Fruit fly (Drosophila melanogaster) whole organism, embryonic: ENCODE data around the gene CG7402.
A peak's percentile ranks its signal among the peaks of the same experiment; 100 is the strongest.

ENCODE experiments used
- ATbp ChIP-seq: fragments of 200-800 bp; sonication (Bioruptor generic); optimal IDR thresholded peaks from 2 replicates; lab custom pipeline; 2017; ENCODE audit warnings: missing biosample characterization, mild to moderate bottlenecking, missing genetic modification characterization, missing genetic modification reagents
- Aef1 ChIP-seq: fragments of 200-800 bp; sonication (Bioruptor generic); IDR thresholded peaks from 3 replicates; pipeline ENCODE4 v1.3.6; 2022; ENCODE audit warnings: missing biosample characterization, missing genetic modification characterization
- CG11695 ChIP-seq: fragments of 200-800 bp; sonication (Bioruptor generic); IDR thresholded peaks from 3 replicates; pipeline ENCODE4 v1.3.6; 2022; ENCODE audit warnings: missing biosample characterization, missing genetic modification characterization
- CG11723 ChIP-seq: fragments of 200-800 bp; sonication (Bioruptor generic); optimal IDR thresholded peaks from 2 replicates; lab custom pipeline; 2017; ENCODE audit warnings: missing biosample characterization, mild to moderate bottlenecking, missing genetic modification characterization
- CG12071 ChIP-seq: fragments of 200-800 bp; sonication (Bioruptor generic); optimal IDR thresholded peaks from 3 replicates; lab custom pipeline; 2018; ENCODE audit warnings: missing biosample characterization, mild to moderate bottlenecking, missing genetic modification characterization
- CG12769 ChIP-seq: fragments of 200-800 bp; sonication (Bioruptor generic); optimal IDR thresholded peaks from 2 replicates; lab custom pipeline; 2019; ENCODE audit warnings: missing biosample characterization, mild to moderate bottlenecking, missing genetic modification characterization, moderate library complexity
- CG13424 ChIP-seq: fragments of 200-800 bp; sonication (Bioruptor generic); optimal IDR thresholded peaks from 2 replicates; lab custom pipeline; 2019; ENCODE audit warnings: missing biosample characterization, mild to moderate bottlenecking, missing genetic modification characterization, moderate library complexity
- CG15269 ChIP-seq: fragments of 200-800 bp; sonication (Bioruptor generic); optimal IDR thresholded peaks from 2 replicates; lab custom pipeline; 2018; ENCODE audit warnings: missing biosample characterization, mild to moderate bottlenecking, missing genetic modification characterization, moderate library complexity
- CG16779 ChIP-seq: fragments of 200-800 bp; sonication (Bioruptor generic); IDR thresholded peaks from 2 replicates; pipeline ENCODE4 v1.3.6; 2022; ENCODE audit warnings: missing biosample characterization, missing genetic modification characterization
- CG2199 ChIP-seq: fragments of 200-800 bp; sonication (Bioruptor generic); IDR thresholded peaks from 3 replicates; pipeline ENCODE4 v1.3.6; 2022; ENCODE audit warnings: missing biosample characterization, missing genetic modification characterization
- CG2678 ChIP-seq: fragments of 200-800 bp; sonication (Bioruptor generic); optimal IDR thresholded peaks from 3 replicates; lab custom pipeline; 2019; ENCODE audit warnings: missing biosample characterization, mild to moderate bottlenecking, missing genetic modification characterization, moderate library complexity
- CG3163 ChIP-seq: fragments of 200-800 bp; sonication (Bioruptor generic); optimal IDR thresholded peaks from 3 replicates; lab custom pipeline; 2016; ENCODE audit warnings: missing biosample characterization, missing genetic modification characterization
- CG3726 ChIP-seq: fragments of 200-800 bp; sonication (Bioruptor generic); IDR thresholded peaks from 3 replicates; pipeline ENCODE4, ENCODE4 v1.3.6; 2022; ENCODE audit warnings: missing biosample characterization, missing genetic modification characterization
- CG4404 ChIP-seq: fragments of 200-800 bp; sonication (Bioruptor generic); IDR thresholded peaks from 2 replicates; pipeline ENCODE4 v1.3.6; 2022; ENCODE audit warnings: missing biosample characterization, missing genetic modification characterization
- CG6654 ChIP-seq: fragments of 200-800 bp; sonication (Bioruptor generic); optimal IDR thresholded peaks from 2 replicates; lab custom pipeline; 2017; ENCODE audit warnings: missing biosample characterization, mild to moderate bottlenecking, missing genetic modification characterization
- CG7839 ChIP-seq: fragments of 200-800 bp; sonication (Bioruptor generic); optimal IDR thresholded peaks from 3 replicates; lab custom pipeline; 2018; ENCODE audit warnings: missing biosample characterization, mild to moderate bottlenecking, missing genetic modification characterization, moderate library complexity
- CG8944 ChIP-seq: fragments of 200-800 bp; sonication (Bioruptor generic); optimal IDR thresholded peaks from 3 replicates; lab custom pipeline; 2016; ENCODE audit warnings: missing biosample characterization, missing genetic modification characterization
- CrebB ChIP-seq: fragments of 200-800 bp; sonication (Bioruptor generic); optimal IDR thresholded peaks from 3 replicates; lab custom pipeline; 2018; ENCODE audit warnings: missing biosample characterization, mild to moderate bottlenecking, missing genetic modification characterization
- D19A ChIP-seq: fragments of 200-800 bp; optimal IDR thresholded peaks from 3 replicates; lab custom pipeline; 2019; ENCODE audit warnings: missing biosample characterization, mild to moderate bottlenecking, missing genetic modification characterization, moderate library complexity
- D19B ChIP-seq: fragments of 200-800 bp; sonication (Bioruptor generic); optimal IDR thresholded peaks from 2 replicates; lab custom pipeline; 2017; ENCODE audit warnings: missing biosample characterization, mild to moderate bottlenecking, missing genetic modification characterization
- Deaf1 ChIP-seq: fragments of 200-800 bp; optimal IDR thresholded peaks from 3 replicates; lab custom pipeline; 2019; ENCODE audit warnings: missing biosample characterization, mild to moderate bottlenecking, missing genetic modification characterization, moderate library complexity
- Gug ChIP-seq: fragments of 200-800 bp; sonication (Bioruptor generic); IDR thresholded peaks from 4 replicates; pipeline ENCODE4 v1.3.6; 2022; ENCODE audit warnings: missing biosample characterization, missing genetic modification characterization
- Hr39 ChIP-seq: fragments of >200 bp; optimal IDR thresholded peaks from 2 replicates; lab custom pipeline; 2017
- Hr78 ChIP-seq, 2 experiments: fragments of 200-800 bp in 1 of 2; fragments of >200 bp in 1 of 2; sonication (Bioruptor generic) in 1 of 2; optimal IDR thresholded peaks; 2 replicates each; lab custom pipeline; 2017 to 2019; ENCODE audit warnings: missing biosample characterization in 2 of 2, missing genetic modification characterization in 2 of 2, mild to moderate bottlenecking in 1 of 2, moderate library complexity in 1 of 2
- Lhr ChIP-seq: fragments of 200-800 bp; sonication (Bioruptor generic); optimal IDR thresholded peaks from 3 replicates; lab custom pipeline; 2017; ENCODE audit warnings: mild to moderate bottlenecking, missing biosample characterization, missing genetic modification reagents, missing genetic modification characterization
- Scr ChIP-seq: fragments of 200-800 bp; sonication (Bioruptor generic); IDR thresholded peaks from 2 replicates; pipeline ENCODE4 v1.3.6; 2022; ENCODE audit warnings: missing biosample characterization, missing genetic modification characterization; ENCODE audit not compliant: partially characterized antibody
- Stat92E ChIP-seq, 3 experiments: fragments of >200 bp in 2 of 3; fragments of 200-800 bp in 1 of 3; sonication (Bioruptor generic) in 1 of 3; optimal IDR thresholded peaks; 2 replicates each; lab custom pipeline; 2017 to 2019; ENCODE audit warnings: missing biosample characterization in 3 of 3, missing genetic modification characterization in 3 of 3, mild to moderate bottlenecking in 1 of 3, moderate library complexity in 1 of 3
- cg ChIP-seq: fragments of 200-800 bp; sonication (Bioruptor generic); optimal IDR thresholded peaks from 3 replicates; lab custom pipeline; 2019; ENCODE audit warnings: missing biosample characterization, mild to moderate bottlenecking, missing genetic modification characterization, moderate library complexity
- chif ChIP-seq, 2 experiments: fragments of 200-800 bp; sonication (Bioruptor generic); optimal IDR thresholded peaks; 3 replicates each; lab custom pipeline; 2016; ENCODE audit warnings: missing biosample characterization in 2 of 2, missing genetic modification characterization in 2 of 2
- ci ChIP-seq: fragments of 200-800 bp; sonication (Bioruptor generic); IDR thresholded peaks from 3 replicates; pipeline ENCODE4 v1.3.6; 2022; ENCODE audit warnings: missing biosample characterization, missing genetic modification characterization
- cwo ChIP-seq: fragments of 200-800 bp; sonication (Bioruptor generic); optimal IDR thresholded peaks from 3 replicates; lab custom pipeline; 2017; ENCODE audit warnings: missing biosample characterization, missing genetic modification characterization, mild to moderate bottlenecking, moderate library complexity, missing genetic modification reagents
- dimm ChIP-seq: fragments of 200-800 bp; sonication (Bioruptor generic); IDR thresholded peaks from 2 replicates; pipeline ENCODE4 v1.3.6; 2022; ENCODE audit warnings: missing biosample characterization, missing genetic modification characterization
- dpn ChIP-seq, 2 experiments: fragments of 200-800 bp; sonication (Bioruptor generic); optimal IDR thresholded peaks; 3 replicates each; lab custom pipeline; 2016; ENCODE audit warnings: missing biosample characterization in 2 of 2, missing genetic modification characterization in 2 of 2
- eyg ChIP-seq: fragments of 200-800 bp; sonication (Bioruptor generic); optimal IDR thresholded peaks from 3 replicates; lab custom pipeline; 2016; ENCODE audit warnings: missing biosample characterization, missing genetic modification characterization
- fd3F ChIP-seq: fragments of 200-800 bp; sonication (Bioruptor generic); optimal IDR thresholded peaks from 2 replicates; lab custom pipeline; 2018; ENCODE audit warnings: missing biosample characterization, mild to moderate bottlenecking, missing genetic modification characterization, moderate library complexity
- fd64A ChIP-seq: fragments of 200-800 bp; sonication (Bioruptor generic); optimal IDR thresholded peaks from 3 replicates; lab custom pipeline; 2018; ENCODE audit warnings: missing biosample characterization, mild to moderate bottlenecking, missing genetic modification characterization
- fu2 ChIP-seq: fragments of 200-800 bp; sonication (Bioruptor generic); optimal IDR thresholded peaks from 2 replicates; lab custom pipeline; 2016; ENCODE audit warnings: missing biosample characterization, missing genetic modification characterization
- gro ChIP-seq: fragments of 200-800 bp; sonication (Bioruptor generic); optimal IDR thresholded peaks from 2 replicates; lab custom pipeline; 2016; ENCODE audit warnings: missing biosample characterization, missing genetic modification characterization
- hth ChIP-seq: fragments of >200 bp; optimal IDR thresholded peaks from 2 replicates; lab custom pipeline; 2017; ENCODE audit warnings: inconsistent platforms
- kni ChIP-seq: fragments of 200-800 bp; sonication (Bioruptor generic); optimal IDR thresholded peaks from 3 replicates; lab custom pipeline; 2017; ENCODE audit warnings: mild to moderate bottlenecking, missing biosample characterization, missing genetic modification reagents, missing genetic modification characterization
- lab ChIP-seq: fragments of 200-800 bp; sonication (Bioruptor generic); optimal IDR thresholded peaks from 3 replicates; lab custom pipeline; 2017; ENCODE audit warnings: missing biosample characterization, missing genetic modification characterization, mild to moderate bottlenecking, moderate library complexity, missing genetic modification reagents
- lilli ChIP-seq: fragments of 200-800 bp; sonication (Bioruptor generic); optimal IDR thresholded peaks from 3 replicates; lab custom pipeline; 2016; ENCODE audit warnings: missing biosample characterization, missing genetic modification characterization
- nerfin-1 ChIP-seq: fragments of 200-800 bp; sonication (Bioruptor generic); optimal IDR thresholded peaks from 3 replicates; lab custom pipeline; 2019; ENCODE audit warnings: missing biosample characterization, mild to moderate bottlenecking, missing genetic modification characterization, moderate library complexity
- pb ChIP-seq: fragments of 200-800 bp; sonication (Bioruptor generic); optimal IDR thresholded peaks from 3 replicates; lab custom pipeline; 2016; ENCODE audit warnings: missing biosample characterization, missing genetic modification characterization
- peb ChIP-seq: fragments of 200-800 bp; sonication (Bioruptor generic); IDR thresholded peaks from 2 replicates; pipeline ENCODE4 v1.3.6; 2022; ENCODE audit warnings: missing biosample characterization, missing genetic modification characterization
- ro ChIP-seq: fragments of 200-800 bp; sonication (Bioruptor generic); IDR thresholded peaks from 2 replicates; pipeline ENCODE4 v1.3.6; 2022; ENCODE audit warnings: missing biosample characterization, missing genetic modification characterization
- slp2 ChIP-seq: fragments of 200-800 bp; sonication (Bioruptor generic); optimal IDR thresholded peaks from 2 replicates; lab custom pipeline; 2016; ENCODE audit warnings: missing biosample characterization, missing genetic modification characterization
- so ChIP-seq: fragments of 200-800 bp; sonication (Bioruptor generic); IDR thresholded peaks from 3 replicates; pipeline ENCODE4 v1.3.6; 2022; ENCODE audit warnings: missing biosample characterization, missing genetic modification characterization
- usp ChIP-seq: fragments of >200 bp; optimal IDR thresholded peaks from 2 replicates; lab custom pipeline; 2017; ENCODE audit warnings: missing biosample characterization, missing genetic modification characterization
- vvl ChIP-seq: fragments of 200-800 bp; sonication (Bioruptor generic); IDR thresholded peaks from 2 replicates; pipeline ENCODE4 v1.3.6; 2022; ENCODE audit warnings: missing biosample characterization, missing genetic modification characterization
- wek ChIP-seq: fragments of 200-800 bp; sonication (Bioruptor generic); optimal IDR thresholded peaks from 3 replicates; lab custom pipeline; 2018; ENCODE audit warnings: missing biosample characterization, mild to moderate bottlenecking, missing genetic modification characterization, moderate library complexity

Gene CG7402

dm6 chr3L:17895815-17896275 lies 8.3 kb downstream of the CG7402 start, which contains the start of gene Tsp74F (continued):
- TF ChIP-seq fu2 (no peak), CG7839 (tag; lab: Kevin White, UChicago) (no peak), fd3F (GFP tag; lab: Kevin White, UChicago) (no peak), Gug (GFP tag; lab: Robert Waterston, UW) (no peak), ci (GFP tag; lab: Robert Waterston, UW) (peak; percentile 66; the same call in 2 of the 3 replicates), CG16779 (GFP tag; lab: Robert Waterston, UW) (no peak), CG2678 (tag; lab: Kevin White, UChicago) (no peak), cg (no peak), ro (GFP tag; lab: Robert Waterston, UW) (no peak), cwo (GFP tag; lab: Kevin White, UChicago) (no peak), vvl (GFP tag; lab: Robert Waterston, UW) (0 out of 2 replicates have a peak, but pooled peaks have one; percentile 54), wek (GFP tag; lab: Kevin White, UChicago) (peak; percentile 40), peb (GFP tag; lab: Robert Waterston, UW) (no peak), CG11695 (GFP tag; lab: Robert Waterston, UW) (0 out of 3 replicates have a peak, but pooled peaks have one; percentile 16), CG3726 (GFP tag; lab: Robert Waterston, UW) (no peak), CrebB (tag; lab: Kevin White, UChicago) (peak; percentile 27), Deaf1 (tag; lab: Kevin White, UChicago) (peak; percentile 84), dimm (GFP tag; lab: Robert Waterston, UW) (no peak), usp (GFP tag; lab: Kevin White, UChicago) (no peak), hth (lab: Kevin White, UChicago) (no peak), kni (peak; percentile 61), eyg (GFP tag; lab: Kevin White, UChicago) (no peak), dpn (GFP tag; optimal IDR thresholded peaks at IDR 0.05; lab: Kevin White, UChicago) (no peak), CG12769 (tag; lab: Kevin White, UChicago) (peak; percentile 16), D19B (GFP tag; lab: Kevin White, UChicago) (no peak), ATbp (peak; percentile 31), CG2199 (GFP tag; lab: Robert Waterston, UW) (no peak), lilli (GFP tag; lab: Kevin White, UChicago) (no peak), slp2 (no peak), Scr (no peak), D19A (tag; lab: Kevin White, UChicago) (no peak), pb (GFP tag; lab: Kevin White, UChicago) (no peak), CG8944 (GFP tag; lab: Kevin White, UChicago) (no peak), Lhr (GFP tag; lab: Kevin White, UChicago) (no peak), fd64A (GFP tag; lab: Kevin White, UChicago) (peak; percentile 34), CG11723 (GFP tag; lab: Kevin White, UChicago) (peak; percentile 19), CG12071 (GFP tag; lab: Kevin White, UChicago) (peak; percentile 63), lab (GFP tag; lab: Kevin White, UChicago) (peak; percentile 44), so (0 out of 3 replicates have a peak, but pooled peaks have one; percentile 49), CG15269 (peak; percentile 3), Stat92E (GFP tag; optimal IDR thresholded peaks at IDR 0.05; lab: Kevin White, UChicago) (no peak), CG3163 (peak; percentile 41), Hr78 (GFP tag; optimal IDR thresholded peaks at IDR 0.05; lab: Kevin White, UChicago) (no peak), gro (GFP tag; lab: Kevin White, UChicago) (no peak), Aef1 (GFP tag; lab: Robert Waterston, UW) (no peak), CG6654 (GFP tag; lab: Kevin White, UChicago) (no peak), chif (GFP tag; optimal IDR thresholded peaks at IDR 0.05; lab: Kevin White, UChicago) (no peak), Hr39 (no peak), CG4404 (GFP tag; lab: Robert Waterston, UW) (no peak), nerfin-1 (tag; lab: Kevin White, UChicago) (no peak), CG13424 (tag; lab: Kevin White, UChicago) (no peak)
